Fruit fly (Drosophila melanogaster) whole organism: ENCODE data around the gene CG18048.

ENCODE experiments used
- Dll ChIP-seq: fragments of >200 bp; optimal IDR thresholded peaks from 2 replicates; lab custom pipeline; 2017
- EcR ChIP-seq, 2 experiments: fragments of >200 bp; optimal IDR thresholded peaks; 2 replicates each; lab custom pipeline; 2017; ENCODE audit warnings: missing biosample characterization in 2 of 2, missing genetic modification characterization in 2 of 2, missing genetic modification reagents in 2 of 2
- psq ChIP-seq: fragments of >200 bp; optimal IDR thresholded peaks from 2 replicates; lab custom pipeline; 2017
- usp ChIP-seq: fragments of >200 bp; optimal IDR thresholded peaks from 2 replicates; lab custom pipeline; 2017; ENCODE audit warnings: missing biosample characterization, missing genetic modification characterization, mixed read lengths

DNA sequence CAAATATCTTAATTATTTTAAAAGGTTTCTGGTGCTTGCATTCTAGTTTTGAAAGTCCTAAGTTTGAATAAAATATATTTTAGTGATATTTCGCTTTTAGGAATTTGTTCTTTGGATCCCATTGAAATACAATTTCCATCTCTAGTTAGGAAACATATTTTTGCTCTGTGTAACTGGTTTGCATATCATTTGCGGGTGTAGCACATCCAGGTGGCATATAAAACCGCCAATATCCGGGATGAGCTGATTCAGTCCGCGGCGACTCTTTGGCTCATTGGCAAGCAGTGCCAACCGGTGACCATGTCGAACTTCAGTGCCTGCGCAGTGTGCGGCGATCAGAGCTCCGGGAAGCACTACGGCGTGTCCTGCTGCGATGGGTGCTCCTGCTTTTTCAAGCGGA lies 3.0 kb downstream of the CG18048 start, which contains the start of gene Hr83:
- TF ChIP-seq psq (lab: Kevin White, UChicago) (no peak), usp (GFP tag; lab: Kevin White, UChicago) (no peak), EcR (GFP tag; optimal IDR thresholded peaks at IDR 0.05; lab: Kevin White, UChicago) (no peak), Dll (lab: Kevin White, UChicago) (no peak)
